Fruit fly (Drosophila melanogaster): ENCODE measurements around the gene RpL3.

The RpL3 gene

DNA sequence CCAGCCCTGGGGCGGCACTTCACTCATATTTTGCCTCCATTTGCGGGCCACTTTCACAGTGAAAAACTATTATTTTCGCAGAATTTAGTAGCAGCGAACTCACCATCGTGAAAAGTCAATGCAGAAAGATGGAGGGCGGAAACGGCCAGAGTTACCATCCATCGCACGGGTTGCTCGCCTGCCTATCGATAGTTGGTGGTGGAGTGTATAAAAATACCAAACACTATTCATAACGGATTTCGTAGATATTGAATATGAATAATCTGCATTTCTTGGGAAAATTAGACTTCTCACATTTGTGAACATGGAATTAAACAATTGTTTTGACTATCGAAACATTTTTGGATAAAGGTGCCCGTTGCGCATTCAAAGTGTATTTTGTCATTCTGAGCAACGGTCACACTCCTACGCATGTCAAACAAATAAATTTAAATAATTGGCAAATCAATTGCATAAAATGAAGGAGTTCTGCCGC, 5.5 kb upstream of the RpL3 start, which contains the start of the genes RpS25 and CG4820 (continued):
- TF ChIP-seq Kr (GFP tag; optimal IDR thresholded peaks at IDR 0.05), result peak; percentile 72
- peak in 1 of 2 experiments; percentile 84 for TF ChIP-seq insv (GFP tag; optimal IDR thresholded peaks at IDR 0.05)
- peak; percentile 92 for TF ChIP-seq Dbx (GFP tag; IDR thresholded peaks at IDR 0.05)
- peak; percentile 39 for TF ChIP-seq CG7745 (tag; optimal IDR thresholded peaks at IDR 0.05)
- peak; percentile 100 for TF ChIP-seq MESR4 (GFP tag; optimal IDR thresholded peaks at IDR 0.05)
- no peak for TF ChIP-seq D (optimal IDR thresholded peaks at IDR 0.05)
- peak; percentile 86 for TF ChIP-seq D (GFP tag; optimal IDR thresholded peaks at IDR 0.05)
- TF ChIP-seq CG32532 (GFP tag; IDR thresholded peaks at IDR 0.05), result peak; percentile 89
- peak; percentile 65 for TF ChIP-seq D19A (tag; optimal IDR thresholded peaks at IDR 0.05)
- peak; percentile 79 for TF ChIP-seq CG32772 (GFP tag; IDR thresholded peaks at IDR 0.05)
- TF ChIP-seq CG7987 (GFP tag; optimal IDR thresholded peaks at IDR 0.05), result peak; percentile 98
- TF ChIP-seq CG4854 (GFP tag; optimal IDR thresholded peaks at IDR 0.05), result peak; percentile 83
- peak; percentile 2 for TF ChIP-seq pros (GFP tag; optimal IDR thresholded peaks at IDR 0.05)
- TF ChIP-seq H2.0 (GFP tag; IDR thresholded peaks at IDR 0.05), result peak; percentile 84
- peak; percentile 72 for TF ChIP-seq chn (GFP tag; optimal IDR thresholded peaks at IDR 0.05)
- TF ChIP-seq CG8290 (GFP tag; optimal IDR thresholded peaks at IDR 0.05), result peak; percentile 89
- peak; percentile 89 to 97 for TF ChIP-seq CG8290 (tag; optimal IDR thresholded peaks at IDR 0.05)
- peak; percentile 92 for TF ChIP-seq sug (tag; optimal IDR thresholded peaks at IDR 0.05)
- peak; percentile 96 for TF ChIP-seq Sin3A (optimal IDR thresholded peaks at IDR 0.05)
- TF ChIP-seq CG6683 (GFP tag; optimal IDR thresholded peaks at IDR 0.05), result peak; percentile 87
- TF ChIP-seq CG11504 (tag; optimal IDR thresholded peaks at IDR 0.05), result peak; percentile 84
- peak; percentile 79 for TF ChIP-seq Nf-YA (GFP tag; IDR thresholded peaks at IDR 0.05)
- TF ChIP-seq ac (GFP tag; optimal IDR thresholded peaks at IDR 0.05), result peak; percentile 82
- peak; percentile 78; the same call in 1 of the 2 replicates for TF ChIP-seq CG5953 (GFP tag; IDR thresholded peaks at IDR 0.05)
- TF ChIP-seq CG8388 (GFP tag; optimal IDR thresholded peaks at IDR 0.05), result peak; percentile 82
- peak; percentile 85 for TF ChIP-seq CG9817 (tag; optimal IDR thresholded peaks at IDR 0.05)
- TF ChIP-seq CG10959 (GFP tag; IDR thresholded peaks at IDR 0.05), result peak; percentile 72
- peak; percentile 97 for TF ChIP-seq lab (GFP tag; optimal IDR thresholded peaks at IDR 0.05)
- peak; percentile 84 for TF ChIP-seq zen (tag; optimal IDR thresholded peaks at IDR 0.05)
- peak; percentile 88 for TF ChIP-seq btn (GFP tag; optimal IDR thresholded peaks at IDR 0.05)
- peak; percentile 81 for TF ChIP-seq CG7786 (GFP tag; optimal IDR thresholded peaks at IDR 0.05)
- peak; percentile 87 for TF ChIP-seq zfh1 (GFP tag; IDR thresholded peaks at IDR 0.05)
- TF ChIP-seq stc (GFP tag; IDR thresholded peaks at IDR 0.05), result peak; percentile 79
- TF ChIP-seq ttk (GFP tag; IDR thresholded peaks at IDR 0.05), result peak; percentile 85
- TF ChIP-seq Mes4 (GFP tag; optimal IDR thresholded peaks at IDR 0.05), result peak; percentile 97
- TF ChIP-seq Vsx1 (GFP tag; optimal IDR thresholded peaks at IDR 0.05), result peak; percentile 90
- TF ChIP-seq CG31388 (GFP tag; optimal IDR thresholded peaks at IDR 0.05), result peak; percentile 62
- peak; percentile 62; the same call in 1 of the 2 replicates for TF ChIP-seq tna (GFP tag; IDR thresholded peaks at IDR 0.05; ENCODE audit: partially characterized antibody)
- peak; percentile 88 for TF ChIP-seq maf-S (GFP tag; optimal IDR thresholded peaks at IDR 0.05)
- peak; percentile 87 for TF ChIP-seq CG10431 (GFP tag; optimal IDR thresholded peaks at IDR 0.05)
- TF ChIP-seq her (GFP tag; optimal IDR thresholded peaks at IDR 0.05), result peak; percentile 91
- no peak for TF ChIP-seq chinmo (GFP tag; IDR thresholded peaks at IDR 0.05; ENCODE audit: partially characterized antibody)
- TF ChIP-seq CG5245 (GFP tag; optimal IDR thresholded peaks at IDR 0.05), result peak; percentile 85
- TF ChIP-seq knrl (GFP tag; IDR thresholded peaks at IDR 0.05; ENCODE audit: partially characterized antibody), result peak; percentile 91
- peak; percentile 71 for TF ChIP-seq Dek (tag; optimal IDR thresholded peaks at IDR 0.05)
- TF ChIP-seq CG18011 (GFP tag; optimal IDR thresholded peaks at IDR 0.05), result peak; percentile 84
- TF ChIP-seq Hand (GFP tag; optimal IDR thresholded peaks at IDR 0.05), result peak; percentile 81
- peak; percentile 99 for TF ChIP-seq HLHmδ (GFP tag; optimal IDR thresholded peaks at IDR 0.05)
- TF ChIP-seq CG8924 (tag; optimal IDR thresholded peaks at IDR 0.05), result peak; percentile 87
- peak; percentile 92 for TF ChIP-seq HmgZ (tag; optimal IDR thresholded peaks at IDR 0.05)
- peak; percentile 76 for TF ChIP-seq ftz-f1 (GFP tag; optimal IDR thresholded peaks at IDR 0.05)
